Fruit fly (Drosophila melanogaster): ENCODE data around the gene Pop1.

The Pop1 gene

DNA sequence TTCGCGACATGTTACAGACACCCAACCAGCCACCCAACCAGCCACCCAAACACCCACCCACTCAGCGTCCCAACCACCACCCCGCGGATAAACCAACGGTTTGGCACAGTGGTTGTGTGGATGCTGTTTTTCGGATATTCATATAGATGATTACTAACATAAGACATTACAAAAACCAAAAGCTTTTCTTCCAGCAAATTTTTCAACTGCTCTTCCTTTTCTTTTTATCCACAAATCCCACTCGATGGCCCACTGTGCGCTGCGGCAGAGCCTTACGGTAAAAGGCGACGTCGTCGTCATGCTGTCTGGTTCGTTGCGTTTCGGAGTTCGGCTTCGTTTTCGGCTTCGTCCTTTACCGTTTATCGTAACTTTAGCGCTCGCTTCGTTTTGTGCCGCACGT, 16.1 kb downstream of the Pop1 start (continued):
- TF ChIP-seq Hsf (GFP tag; optimal IDR thresholded peaks at IDR 0.05): peak; percentile 40
- TF ChIP-seq MTF-1 (GFP tag; optimal IDR thresholded peaks at IDR 0.05; ENCODE audit: borderline replicate concordance): peak; percentile 35
- TF ChIP-seq hkb (optimal IDR thresholded peaks at IDR 0.05): no peak
- TF ChIP-seq hkb (GFP tag; IDR thresholded peaks at IDR 0.05): peak; percentile 69
- TF ChIP-seq unpg (GFP tag; optimal IDR thresholded peaks at IDR 0.05): peak; percentile 68
- no peak for TF ChIP-seq pan (optimal IDR thresholded peaks at IDR 0.05)
- TF ChIP-seq pan (GFP tag; optimal IDR thresholded peaks at IDR 0.05 in 1 of 2, IDR thresholded peaks at IDR 0.05 in 1 of 2): peak in 1 of 2 experiments; percentile 69
- TF ChIP-seq tup (GFP tag; optimal IDR thresholded peaks at IDR 0.05): peak; percentile 9
- no peak; the same call in 2 of the 3 replicates for TF ChIP-seq so (GFP tag; IDR thresholded peaks at IDR 0.05)
- no peak for TF ChIP-seq Nf-YB (GFP tag; optimal IDR thresholded peaks at IDR 0.05)
- peak; percentile 40 for TF ChIP-seq tx (GFP tag; optimal IDR thresholded peaks at IDR 0.05)
- no peak for TF ChIP-seq disco-r (GFP tag; optimal IDR thresholded peaks at IDR 0.05)
- no peak for TF ChIP-seq nerfin-2 (GFP tag; IDR thresholded peaks at IDR 0.05; ENCODE audit: partially characterized antibody)
- no peak for TF ChIP-seq CG8290 (GFP tag; optimal IDR thresholded peaks at IDR 0.05)
- TF ChIP-seq CG8290 (tag; optimal IDR thresholded peaks at IDR 0.05): peak in 1 of 2 experiments; percentile 52
- peak; percentile 64; the same call in 1 of the 2 replicates for TF ChIP-seq esg (GFP tag; conservative IDR thresholded peaks at IDR 0.05)
- peak; percentile 57; the same call in 1 of the 2 replicates for TF ChIP-seq CG10366 (GFP tag; IDR thresholded peaks at IDR 0.05)
- TF ChIP-seq al (GFP tag; IDR thresholded peaks at IDR 0.05): no peak
- peak; percentile 54; the same call in 1 of the 2 replicates for TF ChIP-seq Rx (GFP tag; IDR thresholded peaks at IDR 0.05)
- TF ChIP-seq sr (GFP tag; IDR thresholded peaks at IDR 0.05): no peak
- TF ChIP-seq CG33213 (GFP tag; optimal IDR thresholded peaks at IDR 0.05): no peak
- TF ChIP-seq CG2889 (GFP tag; IDR thresholded peaks at IDR 0.05): peak; percentile 48; the same call in 1 of the 3 replicates
- TF ChIP-seq CG14860 (GFP tag; IDR thresholded peaks at IDR 0.05; ENCODE audit: partially characterized antibody): no peak
- TF ChIP-seq dimm (GFP tag; IDR thresholded peaks at IDR 0.05): 0 out of 2 replicates have a peak, but pooled peaks have one; percentile 3
- TF ChIP-seq nom (GFP tag; optimal IDR thresholded peaks at IDR 0.05): no peak
- peak; percentile 51; the same call in 1 of the 3 replicates for TF ChIP-seq CG11695 (GFP tag; IDR thresholded peaks at IDR 0.05)
- TF ChIP-seq PHDP (tag; optimal IDR thresholded peaks at IDR 0.05): peak; percentile 56
- TF ChIP-seq stwl (tag; optimal IDR thresholded peaks at IDR 0.05): no peak
- TF ChIP-seq ems (GFP tag; optimal IDR thresholded peaks at IDR 0.05): peak; percentile 52
- peak; percentile 52 for TF ChIP-seq CG6689 (GFP tag; IDR thresholded peaks at IDR 0.05)
- peak; percentile 27 for TF ChIP-seq CG4424 (GFP tag; optimal IDR thresholded peaks at IDR 0.05)
- peak; percentile 79; the same call in 2 of the 3 replicates for TF ChIP-seq otp (GFP tag; IDR thresholded peaks at IDR 0.05)
- TF ChIP-seq cg (GFP tag; optimal IDR thresholded peaks at IDR 0.05): no peak
- TF ChIP-seq oc (tag; optimal IDR thresholded peaks at IDR 0.05): peak; percentile 12
- peak; percentile 61; the same call in 1 of the 2 replicates for TF ChIP-seq rib (GFP tag; IDR thresholded peaks at IDR 0.05)
- TF ChIP-seq pros (GFP tag; optimal IDR thresholded peaks at IDR 0.05): no peak
- no peak for TF ChIP-seq kay (GFP tag; optimal IDR thresholded peaks at IDR 0.05)
- TF ChIP-seq lov (optimal IDR thresholded peaks at IDR 0.05): no peak
- TF ChIP-seq lov (GFP tag; IDR thresholded peaks at IDR 0.05): 0 out of 3 replicates have a peak, but pooled peaks have one; percentile 28
- TF ChIP-seq CG12104 (GFP tag; optimal IDR thresholded peaks at IDR 0.05): no peak
- TF ChIP-seq CG14441 (GFP tag; IDR thresholded peaks at IDR 0.05): peak; percentile 68
- TF ChIP-seq CG6254 (GFP tag; optimal IDR thresholded peaks at IDR 0.05): no peak
- peak; percentile 40 for TF ChIP-seq CG6813 (GFP tag; optimal IDR thresholded peaks at IDR 0.05)
- no peak for TF ChIP-seq CG9437 (GFP tag; optimal IDR thresholded peaks at IDR 0.05)
- TF ChIP-seq ase (GFP tag; IDR thresholded peaks at IDR 0.05): peak; percentile 72
- peak; percentile 14 for TF ChIP-seq CrebB (tag; optimal IDR thresholded peaks at IDR 0.05)
- TF ChIP-seq CG10979 (tag; optimal IDR thresholded peaks at IDR 0.05): peak; percentile 47
- no peak for TF ChIP-seq aop (GFP tag; IDR thresholded peaks at IDR 0.05)
- TF ChIP-seq dmrt11E (tag; optimal IDR thresholded peaks at IDR 0.05): peak; percentile 53
- peak; percentile 32 for TF ChIP-seq fd3F (GFP tag; optimal IDR thresholded peaks at IDR 0.05)
- peak; percentile 25 for TF ChIP-seq CG4820 (GFP tag; optimal IDR thresholded peaks at IDR 0.05)
- peak; percentile 54 for TF ChIP-seq grau (tag; optimal IDR thresholded peaks at IDR 0.05)
